Worm (Caenorhabditis elegans) whole organism, L2 larva: ENCODE measurements around the gene him-14.

Experiments
- egl-27 ChIP-seq: sonication (generic microtip); optimal IDR thresholded peaks from 3 replicates; lab custom pipeline; 2017; ENCODE audit warnings: missing biosample characterization, missing genetic modification reagents, missing genetic modification characterization
- nhr-11 ChIP-seq: fragments of 150-350 bp; optimal IDR thresholded peaks from 2 replicates; lab custom pipeline; 2014; ENCODE audit warnings: missing biosample characterization, missing genetic modification characterization
- nhr-12 ChIP-seq: fragments of 150-350 bp; optimal IDR thresholded peaks from 2 replicates; lab custom pipeline; 2014; ENCODE audit warnings: missing biosample characterization, missing genetic modification characterization
- sem-4 ChIP-seq: fragments of 150-350 bp; optimal IDR thresholded peaks from 2 replicates; lab custom pipeline; 2014; ENCODE audit warnings: missing biosample characterization, missing genetic modification reagents, missing genetic modification characterization
- skn-1 ChIP-seq: sonication (generic microtip); optimal IDR thresholded peaks from 2 replicates; lab custom pipeline; 2017; ENCODE audit warnings: missing biosample characterization, missing genetic modification characterization
- snpc-4 ChIP-seq: fragments of 150-350 bp; optimal IDR thresholded peaks from 2 replicates; lab custom pipeline; 2014; ENCODE audit warnings: missing biosample characterization, missing genetic modification characterization

- TF ChIP-seq egl-27 (tag; lab: Kevin White, UChicago) (no peak), sem-4 (tag; lab: Kevin White, UChicago) (no peak), nhr-11 (tag; lab: Kevin White, UChicago) (no peak), skn-1 (tag; lab: Kevin White, UChicago) (no peak), snpc-4 (tag; lab: Kevin White, UChicago) (no peak), nhr-12 (tag; lab: Kevin White, UChicago) (no peak)
These were observed 49.8 kb upstream of the him-14 start for ce11 chrII:7119525-7119924.
